Worm (Caenorhabditis elegans) whole organism, midembryonic: Measurements from ENCODE around the gene Y69H2.17.

Experiments
- tab-1 ChIP-seq: fragments of 200-800 bp; sonication (Bioruptor generic); IDR thresholded peaks from 2 replicates; pipeline ENCODE4 v1.3.6; 2022; ENCODE audit warnings: missing genetic modification characterization, missing compliant biosample characterization
- ztf-23 ChIP-seq: fragments of 200-800 bp; sonication (Bioruptor generic); IDR thresholded peaks from 2 replicates; pipeline ENCODE4 v1.3.6; 2022; ENCODE audit warnings: missing genetic modification reagents, missing genetic modification characterization, missing compliant biosample characterization

ce11 chrV:18687361-18687760, 2.6 kb downstream of the Y69H2.17 start:
- TF ChIP-seq ztf-23 (no peak), tab-1 (no peak)
